Worm (Caenorhabditis elegans): ENCODE results near the gene mau-8.

DNA sequence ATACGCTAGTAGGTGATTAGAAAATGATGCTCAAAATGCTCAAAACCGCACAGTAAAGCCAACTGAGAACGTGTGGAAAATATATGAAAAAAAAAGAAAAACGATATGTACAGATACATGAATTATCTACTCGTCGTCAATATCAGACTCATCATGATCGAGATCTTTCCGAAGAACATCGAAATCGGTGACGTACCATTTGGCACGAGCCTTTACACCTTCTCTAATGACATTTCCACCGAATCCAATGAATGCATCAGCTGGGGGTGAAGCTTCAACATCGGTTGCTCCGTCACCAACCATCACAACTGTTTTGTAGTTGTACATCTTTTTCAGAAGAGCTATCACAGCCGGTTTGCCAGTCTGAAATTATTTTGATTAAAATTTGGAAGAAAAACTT, 11.4 kb downstream of the mau-8 start:
- no peak for TF ChIP-seq unc-98 (GFP tag; IDR thresholded peaks at IDR 0.05)
- no peak for TF ChIP-seq ztf-11 (tag; optimal IDR thresholded peaks at IDR 0.05)
- TF ChIP-seq alr-1 (tag; optimal IDR thresholded peaks at IDR 0.05; ENCODE audit: borderline replicate concordance), result no peak
- TF ChIP-seq lsy-2 (tag; optimal IDR thresholded peaks at IDR 0.05), result no peak
- TF ChIP-seq aha-1 (tag; optimal IDR thresholded peaks at IDR 0.05), result no peak
- TF ChIP-seq snpc-4 (tag; optimal IDR thresholded peaks at IDR 0.05), result no peak
- no peak for TF ChIP-seq rnt-1 (tag; optimal IDR thresholded peaks at IDR 0.05)
- TF ChIP-seq elt-3 (tag; optimal IDR thresholded peaks at IDR 0.05), result no peak
- no peak for TF ChIP-seq egl-27 (tag; optimal IDR thresholded peaks at IDR 0.05)
- TF ChIP-seq unc-130 (tag; optimal IDR thresholded peaks at IDR 0.05), result no peak
- no peak for TF ChIP-seq fkh-10 (GFP tag; optimal IDR thresholded peaks at IDR 0.05)

Data from whole organism, L1 larva.